Worm (Caenorhabditis elegans) whole organism, young adult: ENCODE measurements around the gene grl-12.

Experiments
- Y79H2A.3 ChIP-seq: fragments of 200-800 bp; sonication (Bioruptor generic); conservative IDR thresholded peaks from 2 replicates; pipeline ENCODE4 v1.3.6; 2022; ENCODE audit warnings: missing genetic modification reagents, missing genetic modification characterization, missing compliant biosample characterization
- dpl-1 ChIP-seq: fragments of 150-350 bp; optimal IDR thresholded peaks from 2 replicates; lab custom pipeline; 2014; ENCODE audit warnings: missing biosample characterization, missing genetic modification reagents, missing genetic modification characterization
- hrde-1 ChIP-seq: sonication (generic microtip); optimal IDR thresholded peaks from 2 replicates; lab custom pipeline; 2016; ENCODE audit warnings: missing genetic modification characterization, mild to moderate bottlenecking, missing compliant biosample characterization, moderate library complexity, missing genotype, missing genetic modification reagents, borderline replicate concordance

DNA sequence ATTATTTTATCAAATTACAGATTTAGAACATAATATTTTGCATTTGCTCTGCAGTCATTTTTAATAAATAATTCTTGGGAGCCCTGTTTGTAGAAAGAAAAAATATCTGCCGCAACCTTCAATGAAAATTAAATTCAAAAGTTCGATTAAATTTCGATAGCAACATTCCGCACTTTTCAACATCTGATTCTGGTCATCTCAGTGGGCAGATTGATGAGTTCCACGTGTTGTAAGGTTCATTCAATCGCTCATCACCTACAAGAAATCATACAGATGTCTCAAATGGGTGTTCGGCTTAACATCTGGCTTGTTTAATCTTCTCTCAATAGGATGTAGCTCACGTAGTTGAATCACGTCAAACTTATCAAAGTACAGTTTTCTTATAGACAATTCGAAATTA lies 36.9 kb downstream of the grl-12 start:
- TF ChIP-seq Y79H2A.3 (GFP tag; lab: Robert Waterston, UW) (no peak), dpl-1 (GFP tag; lab: Kevin White, UChicago) (no peak), hrde-1 (tag; lab: Kevin White, UChicago) (no peak)
